Worm (Caenorhabditis elegans) whole organism, young adult: ENCODE measurements around the gene F32D8.7.

Experiments used
- F23B12.7 ChIP-seq: sonication (generic microtip); optimal IDR thresholded peaks from 2 replicates; lab custom pipeline; 2017; ENCODE audit warnings: missing genetic modification characterization, mild to moderate bottlenecking, missing compliant biosample characterization, antibody characterized with exemption, moderate library complexity; ENCODE audit not compliant: insufficient read depth
- F39B2.1 ChIP-seq: fragments of 200-800 bp; sonication (Bioruptor generic); IDR thresholded peaks from 2 replicates; pipeline ENCODE4 v1.3.6; 2022; ENCODE audit warnings: missing genetic modification reagents, missing genetic modification characterization, missing compliant biosample characterization
- F49E8.2 ChIP-seq: sonication (generic microtip); optimal IDR thresholded peaks from 3 replicates; lab custom pipeline; 2017; ENCODE audit warnings: missing genetic modification characterization, mild to moderate bottlenecking, missing compliant biosample characterization, antibody characterized with exemption, moderate library complexity; ENCODE audit not compliant: insufficient read depth
- K12H6.12 ChIP-seq: fragments of 200-800 bp; sonication (Bioruptor generic); optimal IDR thresholded peaks from 2 replicates; lab custom pipeline; 2018; ENCODE audit warnings: mild to moderate bottlenecking, missing genetic modification characterization, missing compliant biosample characterization
- T07F8.4 ChIP-seq: sonication (generic microtip); optimal IDR thresholded peaks from 2 replicates; lab custom pipeline; 2016; ENCODE audit warnings: mild to moderate bottlenecking, missing genetic modification characterization, moderate library complexity, missing compliant biosample characterization
- Y53G8AR.9 ChIP-seq: fragments of 200-800 bp; sonication (Bioruptor generic); conservative IDR thresholded peaks from 2 replicates; pipeline ENCODE4 v1.3.6; 2022; ENCODE audit warnings: missing genetic modification reagents, missing genetic modification characterization, missing compliant biosample characterization
- ZK185.1 ChIP-seq: sonication (generic microtip); optimal IDR thresholded peaks from 2 replicates; lab custom pipeline; 2016; ENCODE audit warnings: mild to moderate bottlenecking, missing genetic modification characterization, missing compliant biosample characterization; ENCODE audit not compliant: poor library complexity, severe bottlenecking
- aptf-2 ChIP-seq: fragments of 200-800 bp; sonication (Bioruptor generic); conservative IDR thresholded peaks from 2 replicates; pipeline ENCODE4 v1.3.6; 2022; ENCODE audit warnings: missing genetic modification reagents, missing genetic modification characterization, missing compliant biosample characterization
- attf-6 ChIP-seq: fragments of 200-800 bp; sonication (Bioruptor generic); IDR thresholded peaks from 2 replicates; pipeline ENCODE4 v1.3.6; 2022; ENCODE audit warnings: missing genetic modification reagents, missing genetic modification characterization, missing compliant biosample characterization
- bed-2 ChIP-seq: fragments of 200-800 bp; sonication (Bioruptor generic); IDR thresholded peaks from 2 replicates; pipeline ENCODE4 v1.3.6; 2022; ENCODE audit warnings: missing genetic modification reagents, missing genetic modification characterization, missing compliant biosample characterization
- ceh-100 ChIP-seq: fragments of 200-800 bp; sonication (Bioruptor generic); IDR thresholded peaks from 2 replicates; pipeline ENCODE4 v1.3.6; 2022; ENCODE audit warnings: missing genetic modification reagents, missing genetic modification characterization, missing compliant biosample characterization
- ceh-58 ChIP-seq: fragments of 200-800 bp; sonication (Bioruptor generic); IDR thresholded peaks from 2 replicates; pipeline ENCODE4 v1.3.6; 2022; ENCODE audit warnings: missing genetic modification characterization, missing compliant biosample characterization
- ceh-91 ChIP-seq: fragments of 200-800 bp; sonication (Bioruptor generic); IDR thresholded peaks from 2 replicates; pipeline ENCODE4 v1.3.6; 2022; ENCODE audit warnings: missing genetic modification reagents, missing genetic modification characterization, missing compliant biosample characterization
- die-1 ChIP-seq: sonication (generic microtip); optimal IDR thresholded peaks from 2 replicates; lab custom pipeline; 2016; ENCODE audit warnings: missing genotype, mild to moderate bottlenecking, missing genetic modification characterization, missing compliant biosample characterization
- ets-4 ChIP-seq: fragments of 200-800 bp; sonication (Bioruptor generic); optimal IDR thresholded peaks from 2 replicates; lab custom pipeline; 2018; ENCODE audit warnings: mild to moderate bottlenecking, missing genetic modification characterization, missing compliant biosample characterization
- gei-17 ChIP-seq: fragments of 200-800 bp; sonication (Bioruptor generic); optimal IDR thresholded peaks from 2 replicates; lab custom pipeline; 2018; ENCODE audit warnings: mild to moderate bottlenecking, missing genetic modification characterization, missing compliant biosample characterization
- him-1 ChIP-seq: sonication (generic microtip); optimal IDR thresholded peaks from 2 replicates; lab custom pipeline; 2016; ENCODE audit warnings: missing genotype, missing genetic modification reagents, missing genetic modification characterization, missing compliant biosample characterization
- hlh-12 ChIP-seq: sonication (generic microtip); optimal IDR thresholded peaks from 2 replicates; lab custom pipeline; 2016; ENCODE audit warnings: missing genetic modification characterization, missing compliant biosample characterization
- lag-1 ChIP-seq: fragments of 200-800 bp; sonication (Bioruptor generic); IDR thresholded peaks from 2 replicates; pipeline ENCODE4 v1.3.6; 2022; ENCODE audit warnings: missing genetic modification reagents, missing genetic modification characterization, missing compliant biosample characterization
- lin-26 ChIP-seq: fragments of 200-800 bp; sonication (Bioruptor generic); IDR thresholded peaks from 2 replicates; pipeline ENCODE4 v1.3.6; 2022; ENCODE audit warnings: missing genetic modification reagents, missing genetic modification characterization, missing compliant biosample characterization
- lsl-1 ChIP-seq: fragments of 200-800 bp; sonication (Bioruptor generic); optimal IDR thresholded peaks from 2 replicates; lab custom pipeline; 2018; ENCODE audit warnings: mild to moderate bottlenecking, missing genetic modification characterization, moderate library complexity, missing compliant biosample characterization
- madf-8 ChIP-seq: fragments of 200-800 bp; sonication (Bioruptor generic); conservative IDR thresholded peaks from 2 replicates; pipeline ENCODE4 v1.3.6; 2022; ENCODE audit warnings: missing genetic modification reagents, missing genetic modification characterization, missing compliant biosample characterization
- mcd-1 ChIP-seq: fragments of 200-800 bp; sonication (Bioruptor generic); IDR thresholded peaks from 2 replicates; pipeline ENCODE4 v1.3.6; 2022; ENCODE audit warnings: missing genetic modification reagents, missing genetic modification characterization, missing compliant biosample characterization
- nfya-2 ChIP-seq: fragments of 200-800 bp; sonication (Bioruptor generic); IDR thresholded peaks from 2 replicates; pipeline ENCODE4 v1.3.6; 2022; ENCODE audit warnings: missing genetic modification reagents, missing genetic modification characterization, missing compliant biosample characterization
- nhr-27 ChIP-seq: fragments of 200-800 bp; sonication (Bioruptor generic); optimal IDR thresholded peaks from 2 replicates; lab custom pipeline; 2018; ENCODE audit warnings: mild to moderate bottlenecking, missing genetic modification characterization, moderate library complexity, missing compliant biosample characterization
- nhr-80 ChIP-seq: sonication (generic microtip); optimal IDR thresholded peaks from 2 replicates; lab custom pipeline; 2016; ENCODE audit warnings: missing genetic modification characterization, missing compliant biosample characterization
- pbrm-1 ChIP-seq: fragments of 200-800 bp; sonication (Bioruptor generic); IDR thresholded peaks from 2 replicates; pipeline ENCODE4 v1.3.6; 2022; ENCODE audit warnings: missing genetic modification reagents, missing genetic modification characterization, missing compliant biosample characterization
- rcor-1 ChIP-seq: fragments of 200-800 bp; sonication (Bioruptor generic); IDR thresholded peaks from 2 replicates; pipeline ENCODE4 v1.3.6; 2022; ENCODE audit warnings: missing genetic modification reagents, missing genetic modification characterization, missing compliant biosample characterization
- snpc-1.3 ChIP-seq: sonication (generic microtip); optimal IDR thresholded peaks from 2 replicates; lab custom pipeline; 2017; ENCODE audit warnings: missing genetic modification characterization, mild to moderate bottlenecking, missing compliant biosample characterization, antibody characterized with exemption, moderate library complexity, missing genotype, missing genetic modification reagents; ENCODE audit not compliant: insufficient read depth
- somi-1 ChIP-seq: fragments of 200-800 bp; sonication (Bioruptor generic); optimal IDR thresholded peaks from 2 replicates; lab custom pipeline; 2018; ENCODE audit warnings: mild to moderate bottlenecking, missing genetic modification characterization, missing compliant biosample characterization
- tlf-1 ChIP-seq: fragments of 200-800 bp; sonication (Bioruptor generic); optimal IDR thresholded peaks from 2 replicates; lab custom pipeline; 2018; ENCODE audit warnings: mild to moderate bottlenecking, missing genetic modification characterization, missing compliant biosample characterization
- xnd-1 ChIP-seq: sonication (generic microtip); optimal IDR thresholded peaks from 2 replicates; lab custom pipeline; 2016; ENCODE audit warnings: missing genotype, missing genetic modification reagents, missing genetic modification characterization, missing compliant biosample characterization
- zim-3 ChIP-seq: sonication (generic microtip); optimal IDR thresholded peaks from 2 replicates; lab custom pipeline; 2017; ENCODE audit warnings: mild to moderate bottlenecking, missing genetic modification characterization, moderate library complexity, missing compliant biosample characterization
- ztf-28 ChIP-seq: fragments of 200-800 bp; sonication (Bioruptor generic); IDR thresholded peaks from 2 replicates; pipeline ENCODE4 v1.3.6; 2022; ENCODE audit warnings: missing genetic modification reagents, missing genetic modification characterization, missing compliant biosample characterization

F32D8.7 gene

DNA sequence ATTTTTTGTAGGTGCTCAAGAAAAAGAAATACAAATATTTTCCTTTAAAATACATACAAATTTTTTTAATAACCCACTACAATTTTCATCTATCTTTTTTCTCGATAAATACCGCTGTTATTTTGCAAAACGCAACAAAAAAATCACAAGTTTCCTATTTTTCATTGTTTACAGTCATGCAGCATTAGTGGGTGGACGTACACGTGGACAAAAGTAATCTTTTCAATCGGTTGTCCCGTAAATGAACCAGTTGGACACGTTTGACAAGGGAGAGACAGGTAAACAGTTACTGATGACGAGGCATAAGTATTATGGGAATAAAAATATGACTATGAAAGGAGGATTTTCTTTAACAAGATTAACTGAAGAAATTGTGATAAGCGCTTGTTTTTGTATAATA, 25.0 kb upstream of the F32D8.7 start:
- TF ChIP-seq Y53G8AR.9: no peak
- no peak for TF ChIP-seq ztf-28 (GFP tag; lab: Robert Waterston, UW)
- TF ChIP-seq ets-4 (GFP tag; lab: Kevin White, UChicago): no peak
- TF ChIP-seq snpc-1.3 (tag; lab: Kevin White, UChicago): no peak
- no peak for TF ChIP-seq F49E8.2

DNA sequence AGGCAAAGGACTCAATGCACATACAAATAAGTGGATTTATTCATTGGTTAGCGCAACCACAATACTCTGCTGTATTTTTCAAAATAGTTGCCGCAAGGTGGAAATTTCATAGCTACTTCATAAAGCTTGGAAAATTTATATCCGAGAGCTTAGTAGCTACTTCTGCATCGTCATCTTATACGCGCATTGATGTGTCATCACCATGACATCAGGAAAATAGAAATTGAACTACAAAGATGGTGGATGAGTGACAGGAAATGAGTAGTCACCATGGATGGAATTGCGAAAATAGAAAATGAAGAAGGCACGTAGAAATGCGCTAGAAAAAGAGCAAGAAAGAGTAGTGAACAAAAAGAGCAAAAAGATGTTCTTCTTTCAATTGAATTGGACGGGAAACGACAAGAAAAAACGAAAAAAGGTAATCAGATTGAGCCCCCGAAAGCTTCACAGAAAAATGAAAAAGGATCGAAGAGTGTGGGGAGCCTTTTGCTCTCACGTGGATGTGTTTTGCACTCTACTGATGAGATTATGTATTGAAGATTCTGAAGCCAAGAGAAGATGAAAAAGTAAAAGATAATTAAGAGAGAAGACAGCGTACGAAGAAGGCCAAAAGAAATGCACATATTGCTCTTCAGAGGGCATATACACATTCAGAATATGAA, 23.2 kb upstream of the F32D8.7 start:
- TF ChIP-seq hlh-12 (tag; lab: Kevin White, UChicago): no peak
- TF ChIP-seq zim-3 (tag; lab: Kevin White, UChicago): no peak
- TF ChIP-seq somi-1 (GFP tag; lab: Kevin White, UChicago): no peak
- no peak for TF ChIP-seq tlf-1 (GFP tag; lab: Kevin White, UChicago)
- TF ChIP-seq nhr-27 (tag; lab: Kevin White, UChicago): no peak
- TF ChIP-seq F23B12.7: no peak
- TF ChIP-seq gei-17: no peak
- TF ChIP-seq ceh-58 (GFP tag; lab: Robert Waterston, UW): no peak
- no peak for TF ChIP-seq xnd-1
- no peak for TF ChIP-seq ZK185.1 (tag; lab: Kevin White, UChicago)
- no peak for TF ChIP-seq nhr-80 (tag; lab: Kevin White, UChicago)
- TF ChIP-seq mcd-1 (GFP tag; lab: Robert Waterston, UW): no peak
- TF ChIP-seq F39B2.1: no peak
- no peak for TF ChIP-seq attf-6
- no peak for TF ChIP-seq bed-2 (GFP tag; lab: Robert Waterston, UW)
- no peak for TF ChIP-seq lag-1
- TF ChIP-seq aptf-2 (GFP tag; lab: Robert Waterston, UW): no peak
- no peak for TF ChIP-seq pbrm-1 (GFP tag; lab: Robert Waterston, UW)
- no peak for TF ChIP-seq ceh-100

DNA sequence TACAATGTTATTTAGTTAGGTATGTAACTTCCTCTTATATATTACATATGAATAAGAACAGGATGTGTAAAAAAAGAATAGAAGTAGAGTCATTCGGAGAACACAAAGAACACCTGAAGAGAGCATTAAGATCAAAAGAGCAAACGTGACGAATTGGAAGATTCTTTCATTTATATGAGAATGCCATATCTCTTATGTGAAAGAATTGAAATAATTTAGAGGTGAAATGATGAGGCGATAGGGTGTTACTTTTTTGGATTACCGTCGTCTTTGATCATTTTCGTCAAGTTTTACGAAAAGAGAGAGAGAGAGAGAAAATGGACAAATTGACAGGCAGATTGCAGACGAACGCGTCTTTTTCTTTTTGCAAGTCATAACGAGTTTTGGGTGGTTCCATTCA, 21.7 kb upstream of the F32D8.7 start:
- TF ChIP-seq die-1 (tag; lab: Kevin White, UChicago): no peak
- TF ChIP-seq lsl-1 (GFP tag; lab: Kevin White, UChicago): no peak
- no peak for TF ChIP-seq T07F8.4 (tag; lab: Kevin White, UChicago)
- no peak for TF ChIP-seq nfya-2 (GFP tag; lab: Robert Waterston, UW)
- TF ChIP-seq lin-26: no peak
- no peak for TF ChIP-seq madf-8 (GFP tag; lab: Robert Waterston, UW)
- no peak for TF ChIP-seq rcor-1
- no peak for TF ChIP-seq ceh-91 (GFP tag; lab: Robert Waterston, UW)
- no peak for TF ChIP-seq him-1
- TF ChIP-seq K12H6.12 (tag; lab: Kevin White, UChicago): no peak
